Fruit fly (Drosophila melanogaster) whole organism, embryonic: ENCODE measurements around the gene Pif1.

Experiments
- CG12104 ChIP-seq: fragments of 200-800 bp; sonication (Bioruptor generic); optimal IDR thresholded peaks from 3 replicates; lab custom pipeline; 2016; ENCODE audit warnings: missing biosample characterization, missing genetic modification characterization
- CG13424 ChIP-seq: fragments of 200-800 bp; sonication (Bioruptor generic); optimal IDR thresholded peaks from 2 replicates; lab custom pipeline; 2019; ENCODE audit warnings: missing biosample characterization, mild to moderate bottlenecking, missing genetic modification characterization, moderate library complexity
- CG13775 ChIP-seq: fragments of 200-800 bp; sonication (Bioruptor generic); optimal IDR thresholded peaks from 3 replicates; lab custom pipeline; 2017; ENCODE audit warnings: missing biosample characterization, mild to moderate bottlenecking, missing genetic modification characterization
- CG1602 ChIP-seq: fragments of 200-800 bp; sonication (Bioruptor generic); optimal IDR thresholded peaks from 3 replicates; lab custom pipeline; 2016; ENCODE audit warnings: missing biosample characterization, missing genetic modification characterization
- CG1603 ChIP-seq: fragments of 200-800 bp; sonication (Bioruptor generic); optimal IDR thresholded peaks from 2 replicates; lab custom pipeline; 2019; ENCODE audit warnings: missing biosample characterization, mild to moderate bottlenecking, missing genetic modification characterization, moderate library complexity
- CG16863 ChIP-seq: fragments of 200-800 bp; sonication (Bioruptor generic); optimal IDR thresholded peaks from 3 replicates; lab custom pipeline; 2016; ENCODE audit warnings: missing biosample characterization, missing genetic modification characterization
- CG18476 ChIP-seq: fragments of 200-800 bp; sonication (Bioruptor generic); optimal IDR thresholded peaks from 2 replicates; lab custom pipeline; 2016; ENCODE audit warnings: missing biosample characterization, mild to moderate bottlenecking, missing genetic modification characterization
- CG2120 ChIP-seq: fragments of 200-800 bp; sonication (Bioruptor generic); optimal IDR thresholded peaks from 3 replicates; lab custom pipeline; 2016; ENCODE audit warnings: missing biosample characterization, missing genetic modification characterization
- CG31388 ChIP-seq: fragments of 200-800 bp; sonication (Bioruptor generic); optimal IDR thresholded peaks from 2 replicates; lab custom pipeline; 2016; ENCODE audit warnings: missing biosample characterization, missing genetic modification characterization
- CG34376 ChIP-seq: fragments of 200-800 bp; sonication (Bioruptor generic); optimal IDR thresholded peaks from 2 replicates; lab custom pipeline; 2018; ENCODE audit warnings: missing biosample characterization, mild to moderate bottlenecking, missing genetic modification characterization
- CG42726 ChIP-seq: fragments of 200-800 bp; sonication (Bioruptor generic); IDR thresholded peaks from 2 replicates; pipeline ENCODE4 v1.3.6; 2022; ENCODE audit warnings: missing biosample characterization, missing genetic modification characterization; ENCODE audit not compliant: partially characterized antibody
- CG4404 ChIP-seq: fragments of 200-800 bp; sonication (Bioruptor generic); IDR thresholded peaks from 2 replicates; pipeline ENCODE4 v1.3.6; 2022; ENCODE audit warnings: missing biosample characterization, missing genetic modification characterization
- CG4730 ChIP-seq: fragments of 200-800 bp; sonication (Bioruptor generic); IDR thresholded peaks from 2 replicates; pipeline ENCODE4 v1.3.6; 2022; ENCODE audit warnings: missing biosample characterization, missing genetic modification characterization
- CG6175 ChIP-seq: fragments of 200-800 bp; sonication (Bioruptor generic); IDR thresholded peaks from 3 replicates; pipeline ENCODE4 v1.3.6; 2022; ENCODE audit warnings: missing biosample characterization, missing genetic modification characterization
- CG6683 ChIP-seq: fragments of 200-800 bp; sonication (Bioruptor generic); optimal IDR thresholded peaks from 2 replicates; lab custom pipeline; 2017; ENCODE audit warnings: missing biosample characterization, mild to moderate bottlenecking, missing genetic modification characterization, missing genetic modification reagents
- CG7786 ChIP-seq: fragments of 200-800 bp; sonication (Bioruptor generic); optimal IDR thresholded peaks from 2 replicates; lab custom pipeline; 2016; ENCODE audit warnings: missing biosample characterization, missing genetic modification characterization
- CG8359 ChIP-seq: fragments of 200-800 bp; sonication (Bioruptor generic); optimal IDR thresholded peaks from 2 replicates; lab custom pipeline; 2017; ENCODE audit warnings: missing biosample characterization, mild to moderate bottlenecking, missing genetic modification characterization, borderline replicate concordance
- CG8765 ChIP-seq: fragments of 200-800 bp; sonication (Bioruptor generic); IDR thresholded peaks from 2 replicates; pipeline ENCODE4 v1.3.6; 2022; ENCODE audit warnings: missing biosample characterization, missing genetic modification characterization
- CrebB ChIP-seq: fragments of 200-800 bp; sonication (Bioruptor generic); optimal IDR thresholded peaks from 3 replicates; lab custom pipeline; 2018; ENCODE audit warnings: missing biosample characterization, mild to moderate bottlenecking, missing genetic modification characterization
- Dfd ChIP-seq, 2 experiments: fragments of >200 bp; optimal IDR thresholded peaks; 2 replicates each; lab custom pipeline; 2017; ENCODE audit warnings: missing biosample characterization in 2 of 2, missing genetic modification characterization in 2 of 2
- Kr ChIP-seq: fragments of 200-800 bp; sonication (Bioruptor generic); optimal IDR thresholded peaks from 2 replicates; lab custom pipeline; 2017; ENCODE audit warnings: missing biosample characterization, mild to moderate bottlenecking, missing genetic modification characterization
- Lhr ChIP-seq: fragments of 200-800 bp; sonication (Bioruptor generic); optimal IDR thresholded peaks from 3 replicates; lab custom pipeline; 2017; ENCODE audit warnings: mild to moderate bottlenecking, missing biosample characterization, missing genetic modification reagents, missing genetic modification characterization
- Mad ChIP-seq: fragments of 200-800 bp; sonication (Bioruptor generic); optimal IDR thresholded peaks from 2 replicates; lab custom pipeline; 2016; ENCODE audit warnings: missing biosample characterization, missing genetic modification characterization
- NC2β ChIP-seq: fragments of 200-800 bp; sonication (Bioruptor generic); optimal IDR thresholded peaks from 2 replicates; lab custom pipeline; 2016; ENCODE audit warnings: missing biosample characterization, missing genetic modification characterization
- Neu2 ChIP-seq: fragments of 200-800 bp; sonication (Bioruptor generic); optimal IDR thresholded peaks from 3 replicates; lab custom pipeline; 2016; ENCODE audit warnings: missing biosample characterization, missing genetic modification characterization, borderline replicate concordance
- PHDP ChIP-seq: fragments of 200-800 bp; sonication (Bioruptor generic); optimal IDR thresholded peaks from 3 replicates; lab custom pipeline; 2018; ENCODE audit warnings: missing biosample characterization, mild to moderate bottlenecking, missing genetic modification characterization, moderate library complexity
- Ravus ChIP-seq: fragments of 200-800 bp; sonication (Bioruptor generic); IDR thresholded peaks from 2 replicates; pipeline ENCODE4 v1.3.6; 2022; ENCODE audit warnings: missing biosample characterization, missing genetic modification characterization
- Sox102F ChIP-seq: fragments of 200-800 bp; sonication (Bioruptor generic); optimal IDR thresholded peaks from 2 replicates; lab custom pipeline; 2018; ENCODE audit warnings: missing biosample characterization, mild to moderate bottlenecking, missing genetic modification characterization, moderate library complexity
- Vsx1 ChIP-seq: fragments of 200-800 bp; sonication (Bioruptor generic); optimal IDR thresholded peaks from 2 replicates; lab custom pipeline; 2017; ENCODE audit warnings: missing biosample characterization, mild to moderate bottlenecking, missing genetic modification characterization, missing genetic modification reagents
- abd-A ChIP-seq: fragments of 200-800 bp; sonication (Bioruptor generic); optimal IDR thresholded peaks from 3 replicates; lab custom pipeline; 2019; ENCODE audit warnings: missing biosample characterization, mild to moderate bottlenecking, missing genetic modification characterization, moderate library complexity
- chn ChIP-seq: fragments of 200-800 bp; sonication (Bioruptor generic); optimal IDR thresholded peaks from 2 replicates; lab custom pipeline; 2016; ENCODE audit warnings: missing biosample characterization, missing genetic modification characterization
- crol ChIP-seq: fragments of 200-800 bp; sonication (Bioruptor generic); IDR thresholded peaks from 2 replicates; pipeline ENCODE4 v1.3.6; 2022; ENCODE audit warnings: missing biosample characterization, missing genetic modification characterization
- da ChIP-seq: fragments of 200-800 bp; sonication (Bioruptor generic); optimal IDR thresholded peaks from 2 replicates; lab custom pipeline; 2016; ENCODE audit warnings: missing biosample characterization, missing genetic modification characterization
- dm ChIP-seq: fragments of 200-800 bp; sonication (Bioruptor generic); optimal IDR thresholded peaks from 3 replicates; lab custom pipeline; 2016; ENCODE audit warnings: missing biosample characterization, missing genetic modification characterization
- dmrt99B ChIP-seq: fragments of 200-800 bp; sonication (Bioruptor generic); optimal IDR thresholded peaks from 2 replicates; lab custom pipeline; 2018; ENCODE audit warnings: missing biosample characterization, mild to moderate bottlenecking, missing genetic modification characterization, moderate library complexity
- emc ChIP-seq: fragments of 200-800 bp; sonication (Bioruptor generic); optimal IDR thresholded peaks from 2 replicates; lab custom pipeline; 2016; ENCODE audit warnings: missing biosample characterization, missing genetic modification characterization
- ewg ChIP-seq: fragments of 200-800 bp; sonication (Bioruptor generic); optimal IDR thresholded peaks from 3 replicates; lab custom pipeline; 2017; ENCODE audit warnings: mild to moderate bottlenecking, missing biosample characterization, missing genetic modification reagents, missing genetic modification characterization
- fd96Cb ChIP-seq: fragments of 200-800 bp; sonication (Bioruptor generic); optimal IDR thresholded peaks from 2 replicates; lab custom pipeline; 2018; ENCODE audit warnings: missing biosample characterization, mild to moderate bottlenecking, missing genetic modification characterization, moderate library complexity
- gro ChIP-seq: fragments of 200-800 bp; sonication (Bioruptor generic); optimal IDR thresholded peaks from 2 replicates; lab custom pipeline; 2016; ENCODE audit warnings: missing biosample characterization, missing genetic modification characterization
- ken ChIP-seq: fragments of 200-800 bp; sonication (Bioruptor generic); IDR thresholded peaks from 3 replicates; pipeline ENCODE4 v1.3.6; 2022; ENCODE audit warnings: missing biosample characterization, missing genetic modification characterization
- lab ChIP-seq: fragments of 200-800 bp; sonication (Bioruptor generic); optimal IDR thresholded peaks from 3 replicates; lab custom pipeline; 2017; ENCODE audit warnings: missing biosample characterization, missing genetic modification characterization, mild to moderate bottlenecking, moderate library complexity, missing genetic modification reagents
- nmo ChIP-seq: fragments of 200-800 bp; sonication (Bioruptor generic); optimal IDR thresholded peaks from 2 replicates; lab custom pipeline; 2018; ENCODE audit warnings: missing biosample characterization, mild to moderate bottlenecking, missing genetic modification characterization, moderate library complexity
- pan ChIP-seq, 4 experiments: fragments of >200 bp in 3 of 4; fragments of 200-800 bp in 1 of 4; sonication (Bioruptor generic) in 1 of 4; optimal IDR thresholded peaks in 3 of 4; IDR thresholded peaks in 1 of 4; 2 replicates each; pipeline versions ENCODE4 v1.3.6 to Lab custom; 2017 to 2022; ENCODE audit warnings: missing biosample characterization in 2 of 4, missing genetic modification characterization in 2 of 4, mixed read lengths in 1 of 4
- pb ChIP-seq: fragments of 200-800 bp; sonication (Bioruptor generic); optimal IDR thresholded peaks from 3 replicates; lab custom pipeline; 2016; ENCODE audit warnings: missing biosample characterization, missing genetic modification characterization
- pho ChIP-seq: fragments of 200-800 bp; sonication (Bioruptor generic); optimal IDR thresholded peaks from 2 replicates; lab custom pipeline; 2016; ENCODE audit warnings: missing biosample characterization, missing genetic modification characterization
- slou ChIP-seq: fragments of 200-800 bp; sonication (Bioruptor generic); optimal IDR thresholded peaks from 3 replicates; lab custom pipeline; 2016; ENCODE audit warnings: missing biosample characterization, missing genetic modification characterization
- tll ChIP-seq, 2 experiments: fragments of 200-800 bp in 1 of 2; fragments of >200 bp in 1 of 2; sonication (Bioruptor generic) in 1 of 2; optimal IDR thresholded peaks; 2 replicates each; lab custom pipeline; 2017 to 2019; ENCODE audit warnings: missing biosample characterization in 2 of 2, missing genetic modification characterization in 2 of 2, mild to moderate bottlenecking in 1 of 2, moderate library complexity in 1 of 2
- tna ChIP-seq: fragments of 200-800 bp; sonication (Bioruptor generic); IDR thresholded peaks from 2 replicates; pipeline ENCODE4 v1.3.6; 2022; ENCODE audit warnings: missing biosample characterization, missing genetic modification characterization; ENCODE audit not compliant: partially characterized antibody
- unpg ChIP-seq: fragments of 200-800 bp; sonication (Bioruptor generic); optimal IDR thresholded peaks from 3 replicates; lab custom pipeline; 2018; ENCODE audit warnings: missing biosample characterization, mild to moderate bottlenecking, missing genetic modification characterization, moderate library complexity
- zf30C ChIP-seq: fragments of 200-800 bp; sonication (Bioruptor generic); optimal IDR thresholded peaks from 3 replicates; lab custom pipeline; 2018; ENCODE audit warnings: missing biosample characterization, mild to moderate bottlenecking, missing genetic modification characterization

Pif1 gene

dm6 chr2L:3437068-3437467 lies 32.7 kb downstream of the Pif1 start (continued):
- TF ChIP-seq CG8765 (GFP tag; lab: Robert Waterston, UW) (no peak), CG2120 (GFP tag; lab: Kevin White, UChicago) (no peak), lab (peak; percentile 67), CG12104 (GFP tag; lab: Kevin White, UChicago) (peak; percentile 0), tna (GFP tag; lab: Robert Waterston, UW) (no peak), CG42726 (GFP tag; lab: Robert Waterston, UW) (no peak), CG6175 (GFP tag; lab: Robert Waterston, UW) (no peak), CG4730 (0 out of 2 replicates have a peak, but pooled peaks have one; percentile 14), CG4404 (GFP tag; lab: Robert Waterston, UW) (no peak), CG34376 (GFP tag; lab: Kevin White, UChicago) (no peak), pho (no peak), Dfd (GFP tag; optimal IDR thresholded peaks at IDR 0.05; lab: Kevin White, UChicago) (no peak), tll (GFP tag; optimal IDR thresholded peaks at IDR 0.05; lab: Kevin White, UChicago) (no peak), da (no peak), CG6683 (GFP tag; lab: Kevin White, UChicago) (no peak), Lhr (GFP tag; lab: Kevin White, UChicago) (no peak), chn (GFP tag; lab: Kevin White, UChicago) (peak; percentile 38), pb (no peak), CG16863 (GFP tag; lab: Kevin White, UChicago) (no peak), CG18476 (GFP tag; lab: Kevin White, UChicago) (no peak), crol (no peak), ken (GFP tag; lab: Robert Waterston, UW) (0 out of 3 replicates have a peak, but pooled peaks have one; percentile 35), abd-A (tag; lab: Kevin White, UChicago) (no peak), Ravus (no peak), PHDP (tag; lab: Kevin White, UChicago) (peak; percentile 70), ewg (GFP tag; lab: Kevin White, UChicago) (peak; percentile 18), Kr (GFP tag; lab: Kevin White, UChicago) (no peak), dm (GFP tag; lab: Kevin White, UChicago) (no peak), CG31388 (GFP tag; lab: Kevin White, UChicago) (no peak), slou (GFP tag; lab: Kevin White, UChicago) (no peak), emc (no peak), pan (optimal IDR thresholded peaks at IDR 0.05; lab: Kevin White, UChicago) (no peak), pan (GFP tag; optimal IDR thresholded peaks at IDR 0.05 in 1 of 2, IDR thresholded peaks at IDR 0.05 in 1 of 2) (peak in 1 of 2 experiments; percentile 81), fd96Cb (tag; lab: Kevin White, UChicago) (peak; percentile 51), NC2β (GFP tag; lab: Kevin White, UChicago) (no peak), CrebB (tag; lab: Kevin White, UChicago) (peak; percentile 50), Neu2 (GFP tag; lab: Kevin White, UChicago) (no peak), Sox102F (GFP tag; lab: Kevin White, UChicago) (peak; percentile 78), dmrt99B (tag; lab: Kevin White, UChicago) (peak; percentile 85), nmo (GFP tag; lab: Kevin White, UChicago) (peak; percentile 45), unpg (GFP tag; lab: Kevin White, UChicago) (peak; percentile 73), zf30C (GFP tag; lab: Kevin White, UChicago) (no peak), CG8359 (GFP tag; lab: Kevin White, UChicago) (peak; percentile 32), Vsx1 (GFP tag; lab: Kevin White, UChicago) (no peak), CG7786 (no peak), CG1603 (tag; lab: Kevin White, UChicago) (peak; percentile 89), CG1602 (GFP tag; lab: Kevin White, UChicago) (no peak), CG13775 (GFP tag; lab: Kevin White, UChicago) (no peak), Mad (no peak), gro (no peak), CG13424 (tag; lab: Kevin White, UChicago) (peak; percentile 71)
